Worm (Caenorhabditis elegans) whole organism, young adult: ENCODE measurements around the gene F07F6.1.
A peak's percentile ranks its signal among the peaks of the same experiment; 100 is the strongest.

Source experiments
- B0035.1 ChIP-seq: sonication (generic microtip); optimal IDR thresholded peaks from 2 replicates; lab custom pipeline; 2016; ENCODE audit warnings: missing genetic modification characterization, mild to moderate bottlenecking, missing compliant biosample characterization, missing genotype, missing genetic modification reagents
- B0261.1 ChIP-seq: sonication (generic microtip); optimal IDR thresholded peaks from 2 replicates; lab custom pipeline; 2016; ENCODE audit warnings: mild to moderate bottlenecking, missing genetic modification characterization, moderate library complexity, missing compliant biosample characterization
- D2030.7 ChIP-seq: fragments of 200-800 bp; sonication (Bioruptor generic); IDR thresholded peaks from 2 replicates; pipeline ENCODE4 v1.3.6; 2022; ENCODE audit warnings: missing genetic modification reagents, missing genetic modification characterization, missing compliant biosample characterization
- F33H1.4 ChIP-seq: fragments of 200-800 bp; sonication (Bioruptor generic); IDR thresholded peaks from 2 replicates; pipeline ENCODE4 v1.3.6; 2022; ENCODE audit warnings: missing genetic modification reagents, missing genetic modification characterization, missing compliant biosample characterization
- F49E8.2 ChIP-seq: sonication (generic microtip); optimal IDR thresholded peaks from 3 replicates; lab custom pipeline; 2017; ENCODE audit warnings: missing genetic modification characterization, mild to moderate bottlenecking, missing compliant biosample characterization, antibody characterized with exemption, moderate library complexity; ENCODE audit not compliant: insufficient read depth
- F57A8.1 ChIP-seq: fragments of 200-800 bp; sonication (Bioruptor generic); optimal IDR thresholded peaks from 2 replicates; lab custom pipeline; 2018; ENCODE audit warnings: mild to moderate bottlenecking, missing genetic modification characterization, moderate library complexity, missing compliant biosample characterization
- K12H6.12 ChIP-seq: fragments of 200-800 bp; sonication (Bioruptor generic); optimal IDR thresholded peaks from 2 replicates; lab custom pipeline; 2018; ENCODE audit warnings: mild to moderate bottlenecking, missing genetic modification characterization, missing compliant biosample characterization
- Y53F4B.3 ChIP-seq: fragments of 200-800 bp; sonication (Bioruptor generic); IDR thresholded peaks from 2 replicates; pipeline ENCODE4 v1.3.6; 2022; ENCODE audit warnings: missing genetic modification reagents, missing genetic modification characterization, missing compliant biosample characterization
- Y56A3A.18 ChIP-seq: fragments of 200-800 bp; sonication (Bioruptor generic); IDR thresholded peaks from 2 replicates; pipeline ENCODE4 v1.3.6; 2022; ENCODE audit warnings: missing genetic modification reagents, missing genetic modification characterization, missing compliant biosample characterization
- ZK185.1 ChIP-seq: sonication (generic microtip); optimal IDR thresholded peaks from 2 replicates; lab custom pipeline; 2016; ENCODE audit warnings: mild to moderate bottlenecking, missing genetic modification characterization, missing compliant biosample characterization; ENCODE audit not compliant: poor library complexity, severe bottlenecking
- ama-1 ChIP-seq, 3 experiments: fragments of 150-350 bp in 1 of 3; sonication (generic microtip) in 2 of 3; optimal IDR thresholded peaks; 2 replicates each; lab custom pipeline; 2014 to 2018; ENCODE audit warnings: missing biosample characterization in 2 of 3, missing genetic modification characterization in 2 of 3, missing genetic modification reagents in 2 of 3
- aptf-2 ChIP-seq: fragments of 200-800 bp; sonication (Bioruptor generic); conservative IDR thresholded peaks from 2 replicates; pipeline ENCODE4 v1.3.6; 2022; ENCODE audit warnings: missing genetic modification reagents, missing genetic modification characterization, missing compliant biosample characterization
- atf-7 ChIP-seq: sonication (generic microtip); optimal IDR thresholded peaks from 2 replicates; lab custom pipeline; 2017; ENCODE audit warnings: mild to moderate bottlenecking, missing genetic modification characterization, missing compliant biosample characterization
- attf-6 ChIP-seq: fragments of 200-800 bp; sonication (Bioruptor generic); IDR thresholded peaks from 2 replicates; pipeline ENCODE4 v1.3.6; 2022; ENCODE audit warnings: missing genetic modification reagents, missing genetic modification characterization, missing compliant biosample characterization
- bed-2 ChIP-seq: fragments of 200-800 bp; sonication (Bioruptor generic); IDR thresholded peaks from 2 replicates; pipeline ENCODE4 v1.3.6; 2022; ENCODE audit warnings: missing genetic modification reagents, missing genetic modification characterization, missing compliant biosample characterization
- cebp-1 ChIP-seq, 2 experiments: fragments of 200-800 bp in 1 of 2; sonication (Bioruptor generic) in 1 of 2; sonication (generic microtip) in 1 of 2; IDR thresholded peaks in 1 of 2; optimal IDR thresholded peaks in 1 of 2; 2 replicates each; pipeline versions ENCODE4 v1.3.6 to Lab custom; 2017 to 2022; ENCODE audit warnings: missing compliant biosample characterization in 2 of 2, missing genetic modification characterization in 2 of 2, mild to moderate bottlenecking in 1 of 2, missing genetic modification reagents in 1 of 2, moderate library complexity in 1 of 2
- cebp-2 ChIP-seq: fragments of 200-800 bp; sonication (Bioruptor generic); IDR thresholded peaks from 2 replicates; pipeline ENCODE4 v1.3.6; 2022; ENCODE audit warnings: missing genetic modification characterization, missing compliant biosample characterization
- ceh-58 ChIP-seq: fragments of 200-800 bp; sonication (Bioruptor generic); IDR thresholded peaks from 2 replicates; pipeline ENCODE4 v1.3.6; 2022; ENCODE audit warnings: missing genetic modification characterization, missing compliant biosample characterization
- ceh-91 ChIP-seq: fragments of 200-800 bp; sonication (Bioruptor generic); IDR thresholded peaks from 2 replicates; pipeline ENCODE4 v1.3.6; 2022; ENCODE audit warnings: missing genetic modification reagents, missing genetic modification characterization, missing compliant biosample characterization
- egl-44 ChIP-seq: fragments of 200-800 bp; sonication (Bioruptor generic); IDR thresholded peaks from 2 replicates; pipeline ENCODE4 v1.3.6; 2022; ENCODE audit warnings: missing genetic modification reagents, missing genetic modification characterization, missing compliant biosample characterization
- him-1 ChIP-seq: sonication (generic microtip); optimal IDR thresholded peaks from 2 replicates; lab custom pipeline; 2016; ENCODE audit warnings: missing genotype, missing genetic modification reagents, missing genetic modification characterization, missing compliant biosample characterization
- hmg-1.2 ChIP-seq: fragments of 200-800 bp; sonication (Bioruptor generic); IDR thresholded peaks from 2 replicates; pipeline ENCODE4 v1.3.6; 2022; ENCODE audit warnings: missing genetic modification reagents, missing genetic modification characterization, missing compliant biosample characterization
- hrde-1 ChIP-seq: sonication (generic microtip); optimal IDR thresholded peaks from 2 replicates; lab custom pipeline; 2016; ENCODE audit warnings: missing genetic modification characterization, mild to moderate bottlenecking, missing compliant biosample characterization, moderate library complexity, missing genotype, missing genetic modification reagents, borderline replicate concordance
- lag-1 ChIP-seq: fragments of 200-800 bp; sonication (Bioruptor generic); IDR thresholded peaks from 2 replicates; pipeline ENCODE4 v1.3.6; 2022; ENCODE audit warnings: missing genetic modification reagents, missing genetic modification characterization, missing compliant biosample characterization
- lin-26 ChIP-seq: fragments of 200-800 bp; sonication (Bioruptor generic); IDR thresholded peaks from 2 replicates; pipeline ENCODE4 v1.3.6; 2022; ENCODE audit warnings: missing genetic modification reagents, missing genetic modification characterization, missing compliant biosample characterization
- lin-35 ChIP-seq, 3 experiments: fragments of 150-350 bp in 2 of 3; sonication (generic microtip) in 1 of 3; optimal IDR thresholded peaks; 2 replicates each; lab custom pipeline; 2014 to 2018; ENCODE audit warnings: missing biosample characterization in 3 of 3, missing genetic modification characterization in 3 of 3, missing genetic modification reagents in 3 of 3
- lsl-1 ChIP-seq: fragments of 200-800 bp; sonication (Bioruptor generic); optimal IDR thresholded peaks from 2 replicates; lab custom pipeline; 2018; ENCODE audit warnings: mild to moderate bottlenecking, missing genetic modification characterization, moderate library complexity, missing compliant biosample characterization
- lsy-27 ChIP-seq: sonication (generic microtip); optimal IDR thresholded peaks from 2 replicates; lab custom pipeline; 2017; ENCODE audit warnings: missing genetic modification characterization, mild to moderate bottlenecking, missing compliant biosample characterization, antibody characterized with exemption, missing genotype, borderline replicate concordance; ENCODE audit not compliant: insufficient read depth
- madf-8 ChIP-seq: fragments of 200-800 bp; sonication (Bioruptor generic); conservative IDR thresholded peaks from 2 replicates; pipeline ENCODE4 v1.3.6; 2022; ENCODE audit warnings: missing genetic modification reagents, missing genetic modification characterization, missing compliant biosample characterization
- mel-28 ChIP-seq: sonication (generic microtip); optimal IDR thresholded peaks from 2 replicates; lab custom pipeline; 2016; ENCODE audit warnings: borderline replicate concordance, mild to moderate bottlenecking, missing genetic modification characterization, missing compliant biosample characterization
- nfya-1 ChIP-seq: sonication (generic microtip); optimal IDR thresholded peaks from 2 replicates; lab custom pipeline; 2017; ENCODE audit warnings: antibody characterized with exemption, missing compliant biosample characterization, missing genetic modification characterization, borderline replicate concordance; ENCODE audit not compliant: insufficient read depth
- nfyb-1 ChIP-seq: fragments of 200-800 bp; sonication (Bioruptor generic); IDR thresholded peaks from 2 replicates; pipeline ENCODE4 v1.3.6; 2022; ENCODE audit warnings: missing genetic modification reagents, missing genetic modification characterization, missing compliant biosample characterization
- nhr-80 ChIP-seq: sonication (generic microtip); optimal IDR thresholded peaks from 2 replicates; lab custom pipeline; 2016; ENCODE audit warnings: missing genetic modification characterization, missing compliant biosample characterization
- pha-4 ChIP-seq: fragments of 150-350 bp; sonication (generic microtip); optimal IDR thresholded peaks from 2 replicates; lab custom pipeline; 2014; ENCODE audit warnings: missing biosample characterization, missing genetic modification reagents, missing genetic modification characterization
- rcor-1 ChIP-seq: fragments of 200-800 bp; sonication (Bioruptor generic); IDR thresholded peaks from 2 replicates; pipeline ENCODE4 v1.3.6; 2022; ENCODE audit warnings: missing genetic modification reagents, missing genetic modification characterization, missing compliant biosample characterization
- repo-1 ChIP-seq: sonication (generic microtip); optimal IDR thresholded peaks from 2 replicates; lab custom pipeline; 2017; ENCODE audit warnings: mild to moderate bottlenecking, missing genetic modification characterization, missing compliant biosample characterization
- rpc-1 ChIP-seq, 2 experiments: fragments of 150-350 bp in 1 of 2; sonication (generic microtip) in 1 of 2; optimal IDR thresholded peaks; 2 replicates each; lab custom pipeline; 2014 to 2018; ENCODE audit warnings: missing biosample characterization in 1 of 2, missing genetic modification characterization in 1 of 2, missing genetic modification reagents in 1 of 2, missing genotype in 1 of 2
- sdz-38 ChIP-seq: sonication (generic microtip); optimal IDR thresholded peaks from 2 replicates; lab custom pipeline; 2016; ENCODE audit warnings: missing genotype, missing genetic modification characterization, missing compliant biosample characterization
- sea-2 ChIP-seq: fragments of 200-800 bp; sonication (Bioruptor generic); IDR thresholded peaks from 2 replicates; pipeline ENCODE4 v1.3.6; 2022; ENCODE audit warnings: missing genetic modification characterization, missing compliant biosample characterization
- snpc-1.1 ChIP-seq: sonication (generic microtip); optimal IDR thresholded peaks from 2 replicates; lab custom pipeline; 2017; ENCODE audit warnings: missing genetic modification characterization, mild to moderate bottlenecking, missing compliant biosample characterization, antibody characterized with exemption, moderate library complexity, missing genotype, missing genetic modification reagents; ENCODE audit not compliant: insufficient read depth
- snpc-1.3 ChIP-seq: sonication (generic microtip); optimal IDR thresholded peaks from 2 replicates; lab custom pipeline; 2017; ENCODE audit warnings: missing genetic modification characterization, mild to moderate bottlenecking, missing compliant biosample characterization, antibody characterized with exemption, moderate library complexity, missing genotype, missing genetic modification reagents; ENCODE audit not compliant: insufficient read depth
- tlf-1 ChIP-seq: fragments of 200-800 bp; sonication (Bioruptor generic); optimal IDR thresholded peaks from 2 replicates; lab custom pipeline; 2018; ENCODE audit warnings: mild to moderate bottlenecking, missing genetic modification characterization, missing compliant biosample characterization
- unc-62 ChIP-seq: fragments of 150-350 bp; optimal IDR thresholded peaks from 2 replicates; lab custom pipeline; 2014; ENCODE audit warnings: missing biosample characterization, missing genetic modification reagents, missing genetic modification characterization
- ztf-25 ChIP-seq: fragments of 200-800 bp; sonication (Bioruptor generic); IDR thresholded peaks from 2 replicates; pipeline ENCODE4 v1.3.6; 2022; ENCODE audit warnings: missing genetic modification reagents, missing genetic modification characterization, missing compliant biosample characterization
- ztf-28 ChIP-seq: fragments of 200-800 bp; sonication (Bioruptor generic); IDR thresholded peaks from 2 replicates; pipeline ENCODE4 v1.3.6; 2022; ENCODE audit warnings: missing genetic modification reagents, missing genetic modification characterization, missing compliant biosample characterization

F07F6.1 gene

DNA sequence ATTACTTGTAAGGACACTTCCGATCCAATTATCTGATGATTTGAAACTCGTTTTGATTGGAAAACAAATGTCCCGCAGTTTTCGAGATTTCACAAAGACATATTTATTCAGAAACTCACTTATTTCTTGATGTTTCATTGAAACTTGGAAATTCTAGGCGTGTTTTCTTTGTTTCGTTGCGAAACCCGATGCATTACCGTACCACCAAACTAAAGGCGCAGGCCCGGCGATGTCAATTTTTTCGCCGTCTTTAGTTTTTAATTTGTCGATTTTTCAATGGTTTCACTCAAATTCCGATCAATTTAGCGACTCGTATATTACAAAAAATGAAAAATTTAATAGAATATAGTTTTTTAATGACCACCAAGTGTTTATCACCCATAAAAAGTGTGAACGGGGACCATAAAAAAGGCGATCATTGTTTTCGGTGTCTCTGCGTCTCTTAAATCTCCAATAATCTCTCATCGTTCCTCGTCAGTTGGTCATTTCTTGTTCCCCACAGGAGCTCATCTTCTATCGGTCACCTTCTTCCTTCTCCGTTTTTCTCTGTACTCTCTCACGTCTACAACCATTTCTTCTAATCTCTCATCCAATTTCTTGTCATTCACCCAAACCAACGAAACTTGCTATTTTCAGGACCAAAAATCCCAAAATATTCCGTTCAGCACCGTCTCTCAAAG, 28.2 kb downstream of the F07F6.1 start, which contains the start of gene clr-1:
clr-1 (plus strand) TSS at position 630 of the 680 bp plus-strand sequence.
- TF ChIP-seq Y53F4B.3 (GFP tag; lab: Robert Waterston, UW) (no peak), lin-35 (GFP tag; optimal IDR thresholded peaks at IDR 0.05; lab: Kevin White, UChicago) (no peak), nhr-80 (no peak), ztf-25 (GFP tag; lab: Robert Waterston, UW) (no peak), pha-4 (no peak), snpc-1.3 (tag; lab: Kevin White, UChicago) (peak; percentile 24), lsy-27 (no peak), ceh-58 (GFP tag; lab: Robert Waterston, UW) (no peak), rcor-1 (no peak), rpc-1 (optimal IDR thresholded peaks at IDR 0.05; lab: Kevin White, UChicago) (no peak), rpc-1 (tag; optimal IDR thresholded peaks at IDR 0.05; lab: Kevin White, UChicago) (no peak), egl-44 (no peak), ama-1 (optimal IDR thresholded peaks at IDR 0.05; lab: Kevin White, UChicago) (no peak), ama-1 (GFP tag; optimal IDR thresholded peaks at IDR 0.05; lab: Kevin White, UChicago) (no peak), mel-28 (tag; lab: Kevin White, UChicago) (no peak), repo-1 (no peak), hrde-1 (no peak), cebp-1 (GFP tag; IDR thresholded peaks at IDR 0.05; lab: Robert Waterston, UW) (no peak), cebp-1 (tag; optimal IDR thresholded peaks at IDR 0.05; lab: Kevin White, UChicago) (no peak), madf-8 (GFP tag; lab: Robert Waterston, UW) (peak; percentile 92), B0261.1 (tag; lab: Kevin White, UChicago) (no peak), nfyb-1 (GFP tag; lab: Robert Waterston, UW) (no peak), cebp-2 (GFP tag; lab: Robert Waterston, UW) (no peak), lag-1 (no peak), attf-6 (GFP tag; lab: Robert Waterston, UW) (no peak), K12H6.12 (tag; lab: Kevin White, UChicago) (no peak), sdz-38 (tag; lab: Kevin White, UChicago) (no peak), B0035.1 (no peak), nfya-1 (tag; lab: Kevin White, UChicago) (no peak), F57A8.1 (GFP tag; lab: Kevin White, UChicago) (no peak), ceh-91 (GFP tag; lab: Robert Waterston, UW) (peak; percentile 79), D2030.7 (peak; percentile 28; the same call in 1 of the 2 replicates), snpc-1.1 (tag; lab: Kevin White, UChicago) (no peak), bed-2 (GFP tag; lab: Robert Waterston, UW) (no peak), unc-62 (no peak), hmg-1.2 (GFP tag; lab: Robert Waterston, UW) (peak; percentile 49; the same call in 1 of the 2 replicates), aptf-2 (GFP tag; lab: Robert Waterston, UW) (no peak), ztf-28 (GFP tag; lab: Robert Waterston, UW) (no peak), F33H1.4 (peak; percentile 89), Y56A3A.18 (no peak), F49E8.2 (tag; lab: Kevin White, UChicago) (no peak), tlf-1 (no peak), sea-2 (GFP tag; lab: Robert Waterston, UW) (no peak), lin-26 (no peak), lsl-1 (GFP tag; lab: Kevin White, UChicago) (peak; percentile 94), atf-7 (tag; lab: Kevin White, UChicago) (no peak), him-1 (no peak), ZK185.1 (no peak)
